Worm (Caenorhabditis elegans): ENCODE results near the gene rcs-1.

DNA sequence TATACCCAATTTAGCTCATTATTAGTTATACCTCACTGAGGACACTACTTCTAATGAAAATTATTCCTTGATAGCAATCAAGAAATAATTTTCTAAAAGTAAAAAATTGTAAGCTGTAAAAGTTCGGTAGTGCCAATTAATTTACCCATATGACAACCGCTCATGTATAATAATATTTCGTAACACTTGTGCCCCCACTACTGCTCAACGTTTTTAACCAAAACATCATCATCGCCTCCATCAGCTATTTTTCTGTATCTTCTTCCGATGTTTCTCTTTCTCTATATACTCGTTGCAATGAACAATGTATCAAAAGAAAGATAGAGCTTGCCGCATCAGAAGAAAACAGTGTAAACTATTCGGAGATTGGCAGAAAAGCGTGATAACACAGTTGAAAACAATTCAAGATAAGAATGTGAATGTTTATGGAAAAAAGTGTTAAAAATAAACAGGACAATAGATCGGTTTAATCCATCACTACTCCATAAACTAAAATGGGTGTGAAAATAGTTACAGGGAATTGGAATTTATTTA, 40.6 kb downstream of the rcs-1 start:
- TF ChIP-seq sea-1 (GFP tag; conservative IDR thresholded peaks at IDR 0.05): no peak
- TF ChIP-seq hnd-1 (tag; optimal IDR thresholded peaks at IDR 0.05): no peak
- no peak for TF ChIP-seq ama-1 (optimal IDR thresholded peaks at IDR 0.05)
- no peak for TF ChIP-seq B0310.2 (tag; optimal IDR thresholded peaks at IDR 0.05)
- no peak for TF ChIP-seq pes-1 (GFP tag; IDR thresholded peaks at IDR 0.05)
- no peak for TF ChIP-seq flt-1 (GFP tag; IDR thresholded peaks at IDR 0.05)
- no peak for TF ChIP-seq ceh-13 (GFP tag; optimal IDR thresholded peaks at IDR 0.05)
- no peak for TF ChIP-seq scrt-1 (GFP tag; IDR thresholded peaks at IDR 0.05)

All from whole organism, early embryonic.